Fruit fly (Drosophila melanogaster) whole organism, embryonic: ENCODE data around the gene Elp6.

Source experiments
- Atf-2 ChIP-seq: fragments of 200-800 bp; sonication (Bioruptor generic); optimal IDR thresholded peaks from 2 replicates; lab custom pipeline; 2016; ENCODE audit warnings: missing biosample characterization, missing genetic modification characterization
- CG10321 ChIP-seq: fragments of 200-800 bp; sonication (Bioruptor generic); IDR thresholded peaks from 2 replicates; pipeline ENCODE4 v1.3.6; 2022; ENCODE audit warnings: missing biosample characterization, missing genetic modification characterization
- CG12236 ChIP-seq: fragments of 200-800 bp; sonication (Bioruptor generic); optimal IDR thresholded peaks from 2 replicates; lab custom pipeline; 2016; ENCODE audit warnings: missing biosample characterization, missing genetic modification characterization
- CG13287 ChIP-seq: fragments of 200-800 bp; sonication (Bioruptor generic); IDR thresholded peaks from 2 replicates; pipeline ENCODE4 v1.3.6; 2022; ENCODE audit warnings: missing biosample characterization, missing genetic modification characterization; ENCODE audit not compliant: partially characterized antibody
- CG14965 ChIP-seq: fragments of 200-800 bp; sonication (Bioruptor generic); optimal IDR thresholded peaks from 2 replicates; lab custom pipeline; 2016; ENCODE audit warnings: missing biosample characterization, missing genetic modification characterization, borderline replicate concordance
- CG16863 ChIP-seq: fragments of 200-800 bp; sonication (Bioruptor generic); optimal IDR thresholded peaks from 3 replicates; lab custom pipeline; 2016; ENCODE audit warnings: missing biosample characterization, missing genetic modification characterization
- CG17186 ChIP-seq: fragments of 200-800 bp; sonication (Bioruptor generic); optimal IDR thresholded peaks from 3 replicates; lab custom pipeline; 2017; ENCODE audit warnings: missing biosample characterization, missing genetic modification reagents, missing genetic modification characterization
- CG17328 ChIP-seq: fragments of 200-800 bp; sonication (Bioruptor generic); IDR thresholded peaks from 2 replicates; pipeline ENCODE4 v1.3.6; 2022; ENCODE audit warnings: missing biosample characterization, missing genetic modification characterization
- CG17359 ChIP-seq: fragments of 200-800 bp; sonication (Bioruptor generic); optimal IDR thresholded peaks from 3 replicates; lab custom pipeline; 2018; ENCODE audit warnings: missing biosample characterization, mild to moderate bottlenecking, missing genetic modification characterization, moderate library complexity
- CG17612 ChIP-seq: fragments of 200-800 bp; sonication (Bioruptor generic); IDR thresholded peaks from 2 replicates; pipeline ENCODE4 v1.3.6; 2022; ENCODE audit warnings: missing biosample characterization, missing genetic modification characterization
- CG17912 ChIP-seq: fragments of 200-800 bp; sonication (Bioruptor generic); optimal IDR thresholded peaks from 2 replicates; lab custom pipeline; 2018; ENCODE audit warnings: missing biosample characterization, mild to moderate bottlenecking, missing genetic modification characterization
- CG18619 ChIP-seq: fragments of 200-800 bp; sonication (Bioruptor generic); optimal IDR thresholded peaks from 3 replicates; lab custom pipeline; 2017; ENCODE audit warnings: missing biosample characterization, mild to moderate bottlenecking, missing genetic modification characterization
- CG31224 ChIP-seq: fragments of 200-800 bp; sonication (Bioruptor generic); IDR thresholded peaks from 2 replicates; pipeline ENCODE4 v1.3.6; 2022; ENCODE audit warnings: missing biosample characterization, missing genetic modification characterization
- CG3281 ChIP-seq: fragments of 200-800 bp; sonication (Bioruptor generic); optimal IDR thresholded peaks from 3 replicates; lab custom pipeline; 2017; ENCODE audit warnings: missing biosample characterization, mild to moderate bottlenecking, missing genetic modification characterization
- CG4360 ChIP-seq: fragments of 200-800 bp; sonication (Bioruptor generic); IDR thresholded peaks from 2 replicates; pipeline ENCODE4 v1.3.6; 2022; ENCODE audit warnings: missing biosample characterization, missing genetic modification characterization
- CG4707 ChIP-seq: fragments of 200-800 bp; sonication (Bioruptor generic); optimal IDR thresholded peaks from 2 replicates; lab custom pipeline; 2018; ENCODE audit warnings: missing biosample characterization, mild to moderate bottlenecking, missing genetic modification characterization, moderate library complexity
- CG4730 ChIP-seq: fragments of 200-800 bp; sonication (Bioruptor generic); IDR thresholded peaks from 2 replicates; pipeline ENCODE4 v1.3.6; 2022; ENCODE audit warnings: missing biosample characterization, missing genetic modification characterization
- CG6765 ChIP-seq: fragments of 200-800 bp; sonication (Bioruptor generic); optimal IDR thresholded peaks from 3 replicates; lab custom pipeline; 2017; ENCODE audit warnings: missing biosample characterization, mild to moderate bottlenecking, missing genetic modification characterization
- CG6791 ChIP-seq: fragments of 200-800 bp; sonication (Bioruptor generic); IDR thresholded peaks from 3 replicates; pipeline ENCODE4 v1.3.6; 2022; ENCODE audit warnings: missing biosample characterization, missing genetic modification characterization; ENCODE audit not compliant: partially characterized antibody
- CG7372 ChIP-seq: fragments of 200-800 bp; sonication (Bioruptor generic); IDR thresholded peaks from 2 replicates; pipeline ENCODE4 v1.3.6; 2022; ENCODE audit warnings: missing biosample characterization, missing genetic modification characterization
- CG8359 ChIP-seq: fragments of 200-800 bp; sonication (Bioruptor generic); optimal IDR thresholded peaks from 2 replicates; lab custom pipeline; 2017; ENCODE audit warnings: missing biosample characterization, mild to moderate bottlenecking, missing genetic modification characterization, borderline replicate concordance
- CoRest ChIP-seq: fragments of 200-800 bp; sonication (Bioruptor generic); optimal IDR thresholded peaks from 3 replicates; lab custom pipeline; 2018; ENCODE audit warnings: missing biosample characterization, mild to moderate bottlenecking, missing genetic modification characterization, moderate library complexity
- HLHmδ ChIP-seq: fragments of 200-800 bp; sonication (Bioruptor generic); optimal IDR thresholded peaks from 2 replicates; lab custom pipeline; 2018; ENCODE audit warnings: missing biosample characterization, mild to moderate bottlenecking, missing genetic modification characterization, moderate library complexity
- Hey ChIP-seq: fragments of 200-800 bp; sonication (Bioruptor generic); optimal IDR thresholded peaks from 3 replicates; lab custom pipeline; 2018; ENCODE audit warnings: missing biosample characterization, mild to moderate bottlenecking, missing genetic modification characterization
- Hmx ChIP-seq: fragments of 200-800 bp; sonication (Bioruptor generic); optimal IDR thresholded peaks from 2 replicates; lab custom pipeline; 2016; ENCODE audit warnings: missing biosample characterization, missing genetic modification characterization
- Meics ChIP-seq: fragments of 200-800 bp; sonication (Bioruptor generic); optimal IDR thresholded peaks from 2 replicates; lab custom pipeline; 2017; ENCODE audit warnings: missing biosample characterization, mild to moderate bottlenecking, missing genetic modification characterization
- Mes4 ChIP-seq: fragments of 200-800 bp; sonication (Bioruptor generic); optimal IDR thresholded peaks from 2 replicates; lab custom pipeline; 2016; ENCODE audit warnings: missing biosample characterization, missing genetic modification characterization
- Xbp1 ChIP-seq: fragments of 200-800 bp; sonication (Bioruptor generic); optimal IDR thresholded peaks from 3 replicates; lab custom pipeline; 2016; ENCODE audit warnings: missing biosample characterization, mild to moderate bottlenecking, missing genetic modification characterization
- bbx ChIP-seq: fragments of 200-800 bp; sonication (Bioruptor generic); IDR thresholded peaks from 2 replicates; pipeline ENCODE4 v1.3.6; 2022; ENCODE audit warnings: missing biosample characterization, missing genetic modification characterization; ENCODE audit not compliant: partially characterized antibody
- bcd ChIP-seq: fragments of 200-800 bp; sonication (Bioruptor generic); optimal IDR thresholded peaks from 2 replicates; lab custom pipeline; 2017; ENCODE audit warnings: missing biosample characterization, mild to moderate bottlenecking, missing genetic modification characterization
- caup ChIP-seq: fragments of 200-800 bp; sonication (Bioruptor generic); optimal IDR thresholded peaks from 3 replicates; lab custom pipeline; 2017; ENCODE audit warnings: missing biosample characterization, mild to moderate bottlenecking, missing genetic modification characterization, moderate library complexity; ENCODE audit not compliant: severe bottlenecking
- ems ChIP-seq: fragments of 200-800 bp; sonication (Bioruptor generic); optimal IDR thresholded peaks from 3 replicates; lab custom pipeline; 2016; ENCODE audit warnings: missing biosample characterization, missing genetic modification characterization
- fd102C ChIP-seq: fragments of 200-800 bp; sonication (Bioruptor generic); optimal IDR thresholded peaks from 2 replicates; lab custom pipeline; 2018; ENCODE audit warnings: missing biosample characterization, mild to moderate bottlenecking, missing genetic modification characterization, moderate library complexity
- fd64A ChIP-seq: fragments of 200-800 bp; sonication (Bioruptor generic); optimal IDR thresholded peaks from 3 replicates; lab custom pipeline; 2018; ENCODE audit warnings: missing biosample characterization, mild to moderate bottlenecking, missing genetic modification characterization
- gcm2 ChIP-seq: fragments of 200-800 bp; sonication (Bioruptor generic); optimal IDR thresholded peaks from 2 replicates; lab custom pipeline; 2016; ENCODE audit warnings: missing biosample characterization, missing genetic modification characterization
- gem ChIP-seq: fragments of 200-800 bp; sonication (Bioruptor generic); optimal IDR thresholded peaks from 2 replicates; lab custom pipeline; 2019; ENCODE audit warnings: missing biosample characterization, mild to moderate bottlenecking, missing genetic modification characterization, moderate library complexity
- mirr ChIP-seq: fragments of 200-800 bp; sonication (Bioruptor generic); optimal IDR thresholded peaks from 3 replicates; lab custom pipeline; 2018; ENCODE audit warnings: missing biosample characterization, mild to moderate bottlenecking, missing genetic modification characterization
- nerfin-1 ChIP-seq: fragments of 200-800 bp; sonication (Bioruptor generic); optimal IDR thresholded peaks from 3 replicates; lab custom pipeline; 2019; ENCODE audit warnings: missing biosample characterization, mild to moderate bottlenecking, missing genetic modification characterization, moderate library complexity
- onecut ChIP-seq: fragments of 200-800 bp; sonication (Bioruptor generic); IDR thresholded peaks from 2 replicates; pipeline ENCODE4 v1.3.6; 2022; ENCODE audit warnings: missing biosample characterization, missing genetic modification characterization
- pb ChIP-seq: fragments of 200-800 bp; sonication (Bioruptor generic); optimal IDR thresholded peaks from 3 replicates; lab custom pipeline; 2016; ENCODE audit warnings: missing biosample characterization, missing genetic modification characterization
- ranshi ChIP-seq: fragments of 200-800 bp; sonication (Bioruptor generic); IDR thresholded peaks from 2 replicates; pipeline ENCODE4 v1.3.6; 2022; ENCODE audit warnings: missing biosample characterization, missing genetic modification characterization
- ro ChIP-seq: fragments of 200-800 bp; sonication (Bioruptor generic); IDR thresholded peaks from 2 replicates; pipeline ENCODE4 v1.3.6; 2022; ENCODE audit warnings: missing biosample characterization, missing genetic modification characterization
- sim ChIP-seq: fragments of 200-800 bp; sonication (Bioruptor generic); IDR thresholded peaks from 2 replicates; pipeline ENCODE4 v1.3.6; 2022; ENCODE audit warnings: missing biosample characterization, missing genetic modification characterization
- so ChIP-seq: fragments of 200-800 bp; sonication (Bioruptor generic); IDR thresholded peaks from 3 replicates; pipeline ENCODE4 v1.3.6; 2022; ENCODE audit warnings: missing biosample characterization, missing genetic modification characterization
- stwl ChIP-seq: fragments of 200-800 bp; sonication (Bioruptor generic); optimal IDR thresholded peaks from 3 replicates; lab custom pipeline; 2018; ENCODE audit warnings: missing biosample characterization, mild to moderate bottlenecking, missing genetic modification characterization, moderate library complexity
- trh ChIP-seq: fragments of 200-800 bp; sonication (Bioruptor generic); optimal IDR thresholded peaks from 2 replicates; lab custom pipeline; 2016; ENCODE audit warnings: missing biosample characterization, missing genetic modification characterization
- vfl ChIP-seq: fragments of 200-800 bp; sonication (Bioruptor generic); optimal IDR thresholded peaks from 2 replicates; lab custom pipeline; 2016; ENCODE audit warnings: missing biosample characterization, missing genetic modification characterization
- vvl ChIP-seq: fragments of 200-800 bp; sonication (Bioruptor generic); IDR thresholded peaks from 2 replicates; pipeline ENCODE4 v1.3.6; 2022; ENCODE audit warnings: missing biosample characterization, missing genetic modification characterization

Gene Elp6

dm6 chr3R:13400902-13401721 is 34.4 kb upstream of the Elp6 start (continued):
- peak; percentile 80 for TF ChIP-seq CG12236 (GFP tag; lab: Kevin White, UChicago)
- no peak for TF ChIP-seq bbx (GFP tag; lab: Robert Waterston, UW)
- peak; percentile 90 for TF ChIP-seq CG16863 (GFP tag; lab: Kevin White, UChicago)
- peak; percentile 6 for TF ChIP-seq stwl (tag; lab: Kevin White, UChicago)
- peak; percentile 71 for TF ChIP-seq CG17328 (GFP tag; lab: Robert Waterston, UW)
- peak; percentile 5 for TF ChIP-seq CG14965 (GFP tag; lab: Kevin White, UChicago)
- TF ChIP-seq CG13287 (GFP tag; lab: Robert Waterston, UW) = no peak
- TF ChIP-seq vfl = peak; percentile 80
- TF ChIP-seq CG10321 = peak; percentile 56; the same call in 1 of the 2 replicates
- TF ChIP-seq Xbp1 (GFP tag; lab: Kevin White, UChicago) = peak; percentile 90
- TF ChIP-seq CG8359 (GFP tag; lab: Kevin White, UChicago) = peak; percentile 68
- peak; percentile 78 for TF ChIP-seq CG4730 (GFP tag; lab: Robert Waterston, UW)
- no peak for TF ChIP-seq HLHmδ
- TF ChIP-seq CG6791 (GFP tag; lab: Robert Waterston, UW) = no peak
- TF ChIP-seq ems = peak; percentile 73
- peak; percentile 88 for TF ChIP-seq Meics (GFP tag; lab: Kevin White, UChicago)
- peak; percentile 79 for TF ChIP-seq CG7372
- TF ChIP-seq caup (GFP tag; lab: Kevin White, UChicago) = peak; percentile 84
- TF ChIP-seq CG17912 (GFP tag; lab: Kevin White, UChicago) = peak; percentile 9
- TF ChIP-seq ro (GFP tag; lab: Robert Waterston, UW) = peak; percentile 71; the same call in 1 of the 2 replicates
- TF ChIP-seq sim (GFP tag; lab: Robert Waterston, UW) = peak; percentile 79
- TF ChIP-seq CG4707 (GFP tag; lab: Kevin White, UChicago) = peak; percentile 66
- TF ChIP-seq CG17612 = peak; percentile 54
- TF ChIP-seq so (GFP tag; lab: Robert Waterston, UW) = peak; percentile 86
- TF ChIP-seq Atf-2 (GFP tag; lab: Kevin White, UChicago) = peak; percentile 91
- TF ChIP-seq pb = peak; percentile 74
- TF ChIP-seq CG17359 (tag; lab: Kevin White, UChicago) = peak; percentile 82
- peak; percentile 77 for TF ChIP-seq CG31224
- TF ChIP-seq CG17186 (GFP tag; lab: Kevin White, UChicago) = peak; percentile 55
- TF ChIP-seq trh (GFP tag; lab: Kevin White, UChicago) = peak; percentile 77
- peak; percentile 89 for TF ChIP-seq CG18619 (GFP tag; lab: Kevin White, UChicago)
- TF ChIP-seq Hey (tag; lab: Kevin White, UChicago) = peak; percentile 19
- peak; percentile 83 for TF ChIP-seq Mes4 (GFP tag; lab: Kevin White, UChicago)
- TF ChIP-seq ranshi (GFP tag; lab: Robert Waterston, UW) = peak; percentile 74; the same call in 1 of the 2 replicates
- peak; percentile 84 for TF ChIP-seq CG3281 (GFP tag; lab: Kevin White, UChicago)
- TF ChIP-seq fd102C (GFP tag; lab: Kevin White, UChicago) = no peak
- peak; percentile 82 for TF ChIP-seq gcm2 (GFP tag; lab: Kevin White, UChicago)
- TF ChIP-seq fd64A = peak; percentile 60
- peak; percentile 89 for TF ChIP-seq vvl (GFP tag; lab: Robert Waterston, UW)
- TF ChIP-seq CG6765 (GFP tag; lab: Kevin White, UChicago) = peak; percentile 79
- TF ChIP-seq CoRest = peak; percentile 96
- TF ChIP-seq mirr = peak; percentile 23
- peak; percentile 87 for TF ChIP-seq bcd (GFP tag; lab: Kevin White, UChicago)
- peak; percentile 53 for TF ChIP-seq onecut (GFP tag; lab: Robert Waterston, UW)
- peak; percentile 96 for TF ChIP-seq gem (tag; lab: Kevin White, UChicago)
- peak; percentile 32 for TF ChIP-seq Hmx (GFP tag; lab: Kevin White, UChicago)
- TF ChIP-seq CG4360 (GFP tag; lab: Robert Waterston, UW) = 0 out of 2 replicates have a peak, but pooled peaks have one; percentile 42
- TF ChIP-seq nerfin-1 = peak; percentile 84
